Fruit fly (Drosophila melanogaster) whole organism, embryonic: ENCODE results near the gene fz4.

Source experiments
- ATbp ChIP-seq: fragments of 200-800 bp; sonication (Bioruptor generic); optimal IDR thresholded peaks from 2 replicates; lab custom pipeline; 2017; ENCODE audit warnings: missing biosample characterization, mild to moderate bottlenecking, missing genetic modification characterization, missing genetic modification reagents
- Adf1 ChIP-seq: fragments of 200-800 bp; sonication (Bioruptor generic); IDR thresholded peaks from 2 replicates; pipeline ENCODE4 v1.3.6; 2022; ENCODE audit warnings: missing biosample characterization, missing genetic modification characterization
- CG10959 ChIP-seq: fragments of 200-800 bp; sonication (Bioruptor generic); IDR thresholded peaks from 2 replicates; pipeline ENCODE4 v1.3.6; 2022; ENCODE audit warnings: missing biosample characterization, missing genetic modification characterization
- CG11093 ChIP-seq: fragments of 200-800 bp; sonication (Bioruptor generic); IDR thresholded peaks from 3 replicates; pipeline ENCODE4 v1.3.6; 2022; ENCODE audit warnings: missing biosample characterization, missing genetic modification characterization
- CG12104 ChIP-seq: fragments of 200-800 bp; sonication (Bioruptor generic); optimal IDR thresholded peaks from 3 replicates; lab custom pipeline; 2016; ENCODE audit warnings: missing biosample characterization, missing genetic modification characterization
- CG14710 ChIP-seq: fragments of 200-800 bp; sonication (Bioruptor generic); optimal IDR thresholded peaks from 3 replicates; lab custom pipeline; 2019; ENCODE audit warnings: missing biosample characterization, mild to moderate bottlenecking, missing genetic modification characterization, moderate library complexity
- CG15011 ChIP-seq: fragments of 200-800 bp; sonication (Bioruptor generic); optimal IDR thresholded peaks from 3 replicates; lab custom pipeline; 2018; ENCODE audit warnings: missing biosample characterization, mild to moderate bottlenecking, missing genetic modification characterization
- CG16815 ChIP-seq: fragments of 200-800 bp; sonication (Bioruptor generic); optimal IDR thresholded peaks from 3 replicates; lab custom pipeline; 2017; ENCODE audit warnings: missing biosample characterization, mild to moderate bottlenecking, missing genetic modification characterization
- CG17359 ChIP-seq: fragments of 200-800 bp; sonication (Bioruptor generic); optimal IDR thresholded peaks from 3 replicates; lab custom pipeline; 2018; ENCODE audit warnings: missing biosample characterization, mild to moderate bottlenecking, missing genetic modification characterization, moderate library complexity
- CG17385 ChIP-seq: fragments of 200-800 bp; sonication (Bioruptor generic); optimal IDR thresholded peaks from 3 replicates; lab custom pipeline; 2018; ENCODE audit warnings: missing biosample characterization, mild to moderate bottlenecking, missing genetic modification characterization
- CG17568 ChIP-seq: fragments of 200-800 bp; sonication (Bioruptor generic); optimal IDR thresholded peaks from 2 replicates; lab custom pipeline; 2018; ENCODE audit warnings: missing biosample characterization, mild to moderate bottlenecking, missing genetic modification characterization, moderate library complexity
- CG17802 ChIP-seq: fragments of 200-800 bp; sonication (Bioruptor generic); optimal IDR thresholded peaks from 2 replicates; lab custom pipeline; 2018; ENCODE audit warnings: missing biosample characterization, mild to moderate bottlenecking, missing genetic modification characterization, moderate library complexity
- CG18262 ChIP-seq: fragments of 200-800 bp; optimal IDR thresholded peaks from 3 replicates; lab custom pipeline; 2019; ENCODE audit warnings: missing biosample characterization, mild to moderate bottlenecking, missing genetic modification characterization, moderate library complexity
- CG18764 ChIP-seq: fragments of 200-800 bp; sonication (Bioruptor generic); optimal IDR thresholded peaks from 3 replicates; lab custom pipeline; 2016; ENCODE audit warnings: missing biosample characterization, missing genetic modification characterization
- CG4360 ChIP-seq: fragments of 200-800 bp; sonication (Bioruptor generic); IDR thresholded peaks from 2 replicates; pipeline ENCODE4 v1.3.6; 2022; ENCODE audit warnings: missing biosample characterization, missing genetic modification characterization
- CG8924 ChIP-seq: fragments of 200-800 bp; optimal IDR thresholded peaks from 3 replicates; lab custom pipeline; 2019; ENCODE audit warnings: missing biosample characterization, mild to moderate bottlenecking, missing genetic modification characterization, moderate library complexity
- CG9437 ChIP-seq: fragments of 200-800 bp; sonication (Bioruptor generic); optimal IDR thresholded peaks from 2 replicates; lab custom pipeline; 2018; ENCODE audit warnings: missing biosample characterization, mild to moderate bottlenecking, missing genetic modification characterization
- CG9932 ChIP-seq: fragments of 200-800 bp; sonication (Bioruptor generic); IDR thresholded peaks from 2 replicates; pipeline ENCODE4 v1.3.6; 2022; ENCODE audit warnings: missing biosample characterization, missing genetic modification characterization
- CTCF ChIP-seq: fragments of 200-800 bp; sonication (Bioruptor generic); optimal IDR thresholded peaks from 2 replicates; lab custom pipeline; 2017; ENCODE audit warnings: missing biosample characterization, mild to moderate bottlenecking, missing genetic modification characterization, moderate library complexity
- CrebB ChIP-seq: fragments of 200-800 bp; sonication (Bioruptor generic); optimal IDR thresholded peaks from 3 replicates; lab custom pipeline; 2018; ENCODE audit warnings: missing biosample characterization, mild to moderate bottlenecking, missing genetic modification characterization
- Dll ChIP-seq: fragments of 200-800 bp; sonication (Bioruptor generic); IDR thresholded peaks from 4 replicates; pipeline ENCODE4 v1.3.6; 2022; ENCODE audit warnings: missing biosample characterization, missing genetic modification characterization; ENCODE audit not compliant: partially characterized antibody
- HHEX ChIP-seq: fragments of 200-800 bp; sonication (Bioruptor generic); optimal IDR thresholded peaks from 3 replicates; lab custom pipeline; 2017; ENCODE audit warnings: missing biosample characterization, mild to moderate bottlenecking, missing genetic modification characterization, missing genetic modification reagents
- HmgD ChIP-seq: fragments of 200-800 bp; sonication (Bioruptor generic); optimal IDR thresholded peaks from 3 replicates; lab custom pipeline; 2016; ENCODE audit warnings: missing biosample characterization, missing genetic modification characterization
- Hr39 ChIP-seq: fragments of >200 bp; optimal IDR thresholded peaks from 2 replicates; lab custom pipeline; 2017
- MESR4 ChIP-seq: fragments of 200-800 bp; sonication (Bioruptor generic); optimal IDR thresholded peaks from 2 replicates; lab custom pipeline; 2018; ENCODE audit warnings: missing biosample characterization, mild to moderate bottlenecking, missing genetic modification characterization, moderate library complexity
- NC2β ChIP-seq: fragments of 200-800 bp; sonication (Bioruptor generic); optimal IDR thresholded peaks from 2 replicates; lab custom pipeline; 2016; ENCODE audit warnings: missing biosample characterization, missing genetic modification characterization
- Poxn ChIP-seq: fragments of 200-800 bp; sonication (Bioruptor generic); IDR thresholded peaks from 2 replicates; pipeline ENCODE4 v1.3.6; 2022; ENCODE audit warnings: missing biosample characterization, missing genetic modification characterization
- Rx ChIP-seq: fragments of 200-800 bp; sonication (Bioruptor generic); IDR thresholded peaks from 2 replicates; pipeline ENCODE4 v1.3.6; 2022; ENCODE audit warnings: missing biosample characterization, missing genetic modification characterization
- ac ChIP-seq: fragments of 200-800 bp; sonication (Bioruptor generic); optimal IDR thresholded peaks from 3 replicates; lab custom pipeline; 2017; ENCODE audit warnings: missing biosample characterization, mild to moderate bottlenecking, missing genetic modification characterization
- aop ChIP-seq: fragments of 200-800 bp; sonication (Bioruptor generic); IDR thresholded peaks from 2 replicates; pipeline ENCODE4 v1.3.6; 2022; ENCODE audit warnings: missing biosample characterization, missing genetic modification characterization
- bigmax ChIP-seq: fragments of 200-800 bp; sonication (Bioruptor generic); optimal IDR thresholded peaks from 2 replicates; lab custom pipeline; 2018; ENCODE audit warnings: missing biosample characterization, mild to moderate bottlenecking, missing genetic modification characterization
- crol ChIP-seq: fragments of 200-800 bp; sonication (Bioruptor generic); IDR thresholded peaks from 2 replicates; pipeline ENCODE4 v1.3.6; 2022; ENCODE audit warnings: missing biosample characterization, missing genetic modification characterization
- dimm ChIP-seq: fragments of 200-800 bp; sonication (Bioruptor generic); IDR thresholded peaks from 2 replicates; pipeline ENCODE4 v1.3.6; 2022; ENCODE audit warnings: missing biosample characterization, missing genetic modification characterization
- esg ChIP-seq: fragments of 200-800 bp; sonication (Bioruptor generic); conservative IDR thresholded peaks from 2 replicates; pipeline ENCODE4 v1.3.6; 2022; ENCODE audit warnings: missing biosample characterization, missing genetic modification characterization
- hkb ChIP-seq, 2 experiments: fragments of 200-800 bp in 1 of 2; fragments of >200 bp in 1 of 2; sonication (Bioruptor generic) in 1 of 2; IDR thresholded peaks in 1 of 2; optimal IDR thresholded peaks in 1 of 2; 2 replicates each; pipeline versions ENCODE4 v1.3.6 to Lab custom; 2017 to 2022; ENCODE audit warnings: missing biosample characterization in 1 of 2, missing genetic modification characterization in 1 of 2
- hth ChIP-seq: fragments of >200 bp; optimal IDR thresholded peaks from 2 replicates; lab custom pipeline; 2017; ENCODE audit warnings: inconsistent platforms
- ind ChIP-seq: fragments of 200-800 bp; sonication (Bioruptor generic); optimal IDR thresholded peaks from 3 replicates; lab custom pipeline; 2016; ENCODE audit warnings: missing biosample characterization, missing genetic modification characterization
- jigr1 ChIP-seq: fragments of 200-800 bp; sonication (Bioruptor generic); IDR thresholded peaks from 3 replicates; pipeline ENCODE4 v1.3.6; 2022; ENCODE audit warnings: missing biosample characterization, missing genetic modification characterization
- kay ChIP-seq: fragments of 200-800 bp; sonication (Bioruptor generic); optimal IDR thresholded peaks from 2 replicates; lab custom pipeline; 2016; ENCODE audit warnings: missing biosample characterization, missing genetic modification characterization
- klu ChIP-seq: fragments of 200-800 bp; sonication (Bioruptor generic); IDR thresholded peaks from 2 replicates; pipeline ENCODE4 v1.3.6; 2022; ENCODE audit warnings: missing biosample characterization, missing genetic modification characterization
- lola ChIP-seq, 3 experiments: fragments of >200 bp in 2 of 3; fragments of 200-800 bp in 1 of 3; sonication (Bioruptor generic) in 1 of 3; optimal IDR thresholded peaks; 2 replicates each; lab custom pipeline; 2017 to 2019; ENCODE audit warnings: missing biosample characterization in 3 of 3, missing genetic modification characterization in 3 of 3, mild to moderate bottlenecking in 1 of 3, moderate library complexity in 1 of 3
- odd ChIP-seq: fragments of 200-800 bp; sonication (Bioruptor generic); optimal IDR thresholded peaks from 2 replicates; lab custom pipeline; 2017; ENCODE audit warnings: missing biosample characterization, mild to moderate bottlenecking, missing genetic modification characterization
- p53 ChIP-seq: fragments of 200-800 bp; sonication (Bioruptor generic); optimal IDR thresholded peaks from 2 replicates; lab custom pipeline; 2016; ENCODE audit warnings: missing biosample characterization, missing genetic modification characterization
- peb ChIP-seq: fragments of 200-800 bp; sonication (Bioruptor generic); IDR thresholded peaks from 2 replicates; pipeline ENCODE4 v1.3.6; 2022; ENCODE audit warnings: missing biosample characterization, missing genetic modification characterization
- pum ChIP-seq: fragments of 200-800 bp; sonication (Bioruptor generic); optimal IDR thresholded peaks from 2 replicates; lab custom pipeline; 2016; ENCODE audit warnings: missing biosample characterization, missing genetic modification characterization
- salm ChIP-seq: fragments of 200-800 bp; sonication (Bioruptor generic); optimal IDR thresholded peaks from 2 replicates; lab custom pipeline; 2018; ENCODE audit warnings: missing biosample characterization, mild to moderate bottlenecking, missing genetic modification characterization
- scrt ChIP-seq: fragments of 200-800 bp; sonication (Bioruptor generic); optimal IDR thresholded peaks from 2 replicates; lab custom pipeline; 2018; ENCODE audit warnings: missing biosample characterization, mild to moderate bottlenecking, missing genetic modification characterization, moderate library complexity
- sisA ChIP-seq: fragments of 200-800 bp; sonication (Bioruptor generic); IDR thresholded peaks from 2 replicates; pipeline ENCODE4 v1.3.6; 2022; ENCODE audit warnings: missing biosample characterization, missing genetic modification characterization
- zf30C ChIP-seq: fragments of 200-800 bp; sonication (Bioruptor generic); optimal IDR thresholded peaks from 3 replicates; lab custom pipeline; 2018; ENCODE audit warnings: missing biosample characterization, mild to moderate bottlenecking, missing genetic modification characterization
- zfh2 ChIP-seq: fragments of 200-800 bp; sonication (Bioruptor generic); optimal IDR thresholded peaks from 2 replicates; lab custom pipeline; 2016; ENCODE audit warnings: missing biosample characterization, missing genetic modification characterization

fz4 gene

DNA sequence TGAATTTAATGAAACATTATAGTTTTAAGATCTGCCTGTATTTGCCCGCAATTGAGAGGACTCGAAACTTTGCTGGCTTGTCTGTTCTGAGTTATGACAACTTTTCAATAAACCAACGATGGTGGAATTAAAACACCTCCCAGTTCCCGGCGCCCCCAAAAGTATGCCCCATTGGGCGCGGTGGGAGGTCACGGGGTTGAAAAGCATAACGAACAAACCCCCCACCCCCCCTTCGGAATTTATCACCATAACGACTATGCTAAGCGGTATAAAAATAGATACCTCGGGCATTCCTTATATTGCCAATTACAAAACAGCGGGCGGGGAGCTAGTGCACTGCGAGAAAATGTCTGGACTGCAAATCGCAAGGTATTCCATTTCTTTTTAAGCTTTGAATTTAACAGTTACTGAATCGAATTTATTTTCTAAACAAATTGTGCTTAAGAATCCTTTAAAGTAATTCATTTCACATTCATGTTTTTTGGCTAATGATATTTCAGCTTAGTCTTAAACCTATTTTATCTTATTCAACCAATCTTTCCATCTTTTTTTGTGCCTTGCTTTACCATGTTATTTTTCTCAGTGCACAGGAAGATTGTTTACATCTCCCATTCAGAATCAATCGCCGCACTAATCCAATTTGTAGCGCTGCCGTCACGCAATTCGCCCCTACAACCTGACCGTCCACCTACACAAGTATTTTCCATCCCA, 8.7 kb downstream of the fz4 start (continued):
- TF ChIP-seq dimm (peak; percentile 48; the same call in 1 of the 2 replicates), aop (GFP tag; lab: Robert Waterston, UW) (no peak; the same call in 1 of the 2 replicates), Dll (GFP tag; lab: Robert Waterston, UW) (no peak), bigmax (GFP tag; lab: Kevin White, UChicago) (no peak), scrt (peak; percentile 66), HHEX (peak; percentile 70), CG15011 (GFP tag; lab: Kevin White, UChicago) (peak; percentile 68), CG11093 (GFP tag; lab: Robert Waterston, UW) (no peak; the same call in 1 of the 3 replicates), pum (GFP tag; lab: Kevin White, UChicago) (peak; percentile 69), crol (GFP tag; lab: Robert Waterston, UW) (peak; percentile 89), CTCF (GFP tag; lab: Kevin White, UChicago) (no peak), Rx (GFP tag; lab: Robert Waterston, UW) (0 out of 2 replicates have a peak, but pooled peaks have one; percentile 15), CG8924 (tag; lab: Kevin White, UChicago) (peak; percentile 94), CG12104 (GFP tag; lab: Kevin White, UChicago) (peak; percentile 71), CG17359 (tag; lab: Kevin White, UChicago) (peak; percentile 76), CG9437 (GFP tag; lab: Kevin White, UChicago) (peak; percentile 86), HmgD (GFP tag; lab: Kevin White, UChicago) (no peak), CG16815 (GFP tag; lab: Kevin White, UChicago) (peak; percentile 86), lola (GFP tag; optimal IDR thresholded peaks at IDR 0.05; lab: Kevin White, UChicago) (peak in 1 of 3 experiments; percentile 90), CG17385 (GFP tag; lab: Kevin White, UChicago) (peak; percentile 78), Hr39 (lab: Kevin White, UChicago) (no peak), jigr1 (peak; percentile 57; the same call in 1 of the 3 replicates), CG10959 (GFP tag; lab: Robert Waterston, UW) (peak; percentile 50), salm (tag; lab: Kevin White, UChicago) (peak; percentile 81), sisA (GFP tag; lab: Robert Waterston, UW) (peak; percentile 77), CG4360 (no peak), hkb (optimal IDR thresholded peaks at IDR 0.05; lab: Kevin White, UChicago) (no peak), hkb (GFP tag; IDR thresholded peaks at IDR 0.05; lab: Robert Waterston, UW) (peak; percentile 82), Adf1 (GFP tag; lab: Robert Waterston, UW) (peak; percentile 13; the same call in 1 of the 2 replicates), CrebB (tag; lab: Kevin White, UChicago) (peak; percentile 77), peb (GFP tag; lab: Robert Waterston, UW) (peak; percentile 53; the same call in 1 of the 2 replicates), ac (GFP tag; lab: Kevin White, UChicago) (peak; percentile 47), MESR4 (no peak), p53 (GFP tag; lab: Kevin White, UChicago) (no peak), Poxn (GFP tag; lab: Robert Waterston, UW) (peak; percentile 59), ATbp (peak; percentile 82), ind (GFP tag; lab: Kevin White, UChicago) (peak; percentile 74), CG17802 (tag; lab: Kevin White, UChicago) (peak; percentile 9), CG14710 (tag; lab: Kevin White, UChicago) (peak; percentile 72), CG18764 (GFP tag; lab: Kevin White, UChicago) (peak; percentile 38), odd (peak; percentile 84), kay (GFP tag; lab: Kevin White, UChicago) (no peak), CG18262 (tag; lab: Kevin White, UChicago) (peak; percentile 87), NC2β (GFP tag; lab: Kevin White, UChicago) (peak; percentile 80), zf30C (GFP tag; lab: Kevin White, UChicago) (peak; percentile 85), zfh2 (GFP tag; lab: Kevin White, UChicago) (peak; percentile 85), CG9932 (GFP tag; lab: Robert Waterston, UW) (peak; percentile 70), klu (GFP tag; lab: Robert Waterston, UW) (peak; percentile 67), CG17568 (GFP tag; lab: Kevin White, UChicago) (peak; percentile 74), hth (no peak), esg (peak; percentile 77)
